Fruit fly (Drosophila melanogaster) S2 (cell line): ENCODE data around the gene Jon65Aiii.

ENCODE experiments used
- CG8478 ChIP-seq: fragments of >200 bp; optimal IDR thresholded peaks from 2 replicates; lab custom pipeline; 2018
- CTCF ChIP-seq, 2 experiments: fragments of >200 bp; optimal IDR thresholded peaks; 2 replicates each; lab custom pipeline; 2018

DNA sequence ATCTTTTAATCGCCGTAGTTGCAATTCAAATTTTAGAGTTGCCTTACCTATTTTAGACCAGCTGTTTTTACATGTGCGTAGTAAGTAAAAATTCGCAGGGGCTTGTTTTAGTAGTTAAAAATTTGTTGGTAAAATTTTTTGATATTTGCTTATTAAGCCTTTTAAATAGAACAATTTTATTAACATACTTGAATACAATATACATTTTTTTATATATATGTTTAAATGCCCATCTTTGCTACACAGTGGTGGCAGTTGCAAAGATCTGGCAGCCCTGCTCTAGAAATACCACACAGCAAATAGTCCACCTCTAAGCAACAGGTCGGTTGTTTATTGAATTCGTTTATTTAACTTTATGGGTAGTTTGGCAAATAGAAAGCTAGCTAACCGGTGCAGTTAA, 44.1 kb downstream of the Jon65Aiii start, which contains the start of the genes CG10467 and loj:
- TF ChIP-seq CG8478 (no peak), CTCF (optimal IDR thresholded peaks at IDR 0.05; lab: Kevin White, UChicago) (no peak)
